Worm (Caenorhabditis elegans): ENCODE measurements around the gene glr-5.

Gene glr-5

ce11 chrV:8745858-8746257 lies 29.6 kb downstream of the glr-5 start, which contains the start of gene B0507.6:
B0507.6 (plus strand) TSS chrV:8746158.
- no peak for TF ChIP-seq nhr-12 (tag; optimal IDR thresholded peaks at IDR 0.05)
- no peak for TF ChIP-seq mbf-1 (tag; optimal IDR thresholded peaks at IDR 0.05)
- no peak for TF ChIP-seq lin-13 (GFP tag; optimal IDR thresholded peaks at IDR 0.05)
- TF ChIP-seq nhr-10 (tag; optimal IDR thresholded peaks at IDR 0.05) = no peak
- no peak for TF ChIP-seq nhr-237 (tag; optimal IDR thresholded peaks at IDR 0.05)
- TF ChIP-seq sma-9 (GFP tag; optimal IDR thresholded peaks at IDR 0.05) = no peak
- no peak for TF ChIP-seq sma-9 (tag; optimal IDR thresholded peaks at IDR 0.05)
- TF ChIP-seq unc-55 (GFP tag; optimal IDR thresholded peaks at IDR 0.05) = no peak
- no peak for TF ChIP-seq nhr-21 (tag; optimal IDR thresholded peaks at IDR 0.05)
- TF ChIP-seq nhr-129 (tag; optimal IDR thresholded peaks at IDR 0.05) = no peak
- TF ChIP-seq sma-3 (GFP tag; optimal IDR thresholded peaks at IDR 0.05) = no peak
- no peak for TF ChIP-seq F13H6.1 (tag; optimal IDR thresholded peaks at IDR 0.05)
- TF ChIP-seq crh-2 (tag; optimal IDR thresholded peaks at IDR 0.05) = no peak
- TF ChIP-seq dmd-4 (tag; optimal IDR thresholded peaks at IDR 0.05) = no peak
- no peak for TF ChIP-seq ZK546.5 (tag; optimal IDR thresholded peaks at IDR 0.05)

DNA sequence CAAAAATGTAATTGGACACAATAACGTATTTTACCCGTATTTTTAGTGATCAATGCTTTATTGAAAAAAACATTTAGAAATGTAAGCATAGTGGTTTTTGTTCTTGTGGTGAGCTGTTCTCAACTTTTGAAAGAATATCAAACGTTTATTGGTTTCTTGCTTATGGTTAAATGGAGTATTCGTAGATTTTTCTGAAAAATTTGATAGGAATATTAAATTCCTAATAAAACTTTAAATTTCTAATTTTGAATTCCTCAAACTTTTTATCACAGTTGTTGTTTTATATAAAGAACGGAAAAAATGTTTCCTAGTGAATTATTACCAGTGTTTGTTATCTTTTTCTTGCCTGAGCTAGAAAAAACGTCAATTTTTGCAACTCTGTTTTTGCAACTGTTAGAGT lies 37.1 kb downstream of the glr-5 start, which contains the start of gene B0507.5:
Gene B0507.5 (plus strand): TSS at position 301 of the 400 bp plus-strand sequence.
- TF ChIP-seq sma-9 (GFP tag; optimal IDR thresholded peaks at IDR 0.05) = no peak
- TF ChIP-seq sma-9 (tag; optimal IDR thresholded peaks at IDR 0.05) = no peak
- no peak for TF ChIP-seq ceh-82 (tag; optimal IDR thresholded peaks at IDR 0.05)
- TF ChIP-seq sma-3 (GFP tag; optimal IDR thresholded peaks at IDR 0.05) = no peak
- no peak for TF ChIP-seq nhr-23 (tag; optimal IDR thresholded peaks at IDR 0.05)
- TF ChIP-seq mab-5 (tag; optimal IDR thresholded peaks at IDR 0.05) = no peak
- TF ChIP-seq ztf-4 (tag; optimal IDR thresholded peaks at IDR 0.05) = no peak
- TF ChIP-seq elt-1 (tag; optimal IDR thresholded peaks at IDR 0.05) = no peak
- TF ChIP-seq gmeb-1 (tag; optimal IDR thresholded peaks at IDR 0.05) = no peak
- no peak for TF ChIP-seq elt-3 (tag; optimal IDR thresholded peaks at IDR 0.05)
- no peak for TF ChIP-seq unc-55 (GFP tag; optimal IDR thresholded peaks at IDR 0.05)
- TF ChIP-seq fos-1 (tag; optimal IDR thresholded peaks at IDR 0.05) = no peak
- TF ChIP-seq mbf-1 (tag; optimal IDR thresholded peaks at IDR 0.05) = no peak
- no peak for TF ChIP-seq zag-1 (tag; optimal IDR thresholded peaks at IDR 0.05)
- no peak for TF ChIP-seq nhr-77 (tag; optimal IDR thresholded peaks at IDR 0.05)

DNA sequence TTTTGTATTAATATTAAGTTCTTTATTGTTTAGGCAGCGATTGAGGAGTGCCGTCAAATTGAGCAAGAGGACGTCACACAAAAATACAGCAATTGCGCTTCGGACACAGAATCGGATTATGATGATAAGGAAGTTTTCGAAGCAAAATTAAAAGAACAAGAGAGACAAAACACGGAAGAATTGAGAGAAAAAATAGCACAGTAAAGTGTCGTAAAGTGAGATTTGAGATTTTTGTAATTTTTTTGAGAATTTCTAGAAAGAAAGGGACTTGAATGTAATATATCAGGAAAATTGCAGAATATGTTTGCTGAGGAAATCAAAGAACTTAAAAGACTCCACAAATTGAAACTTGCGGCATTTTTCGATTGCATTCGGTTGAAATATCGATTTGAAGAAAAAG lies 38.4 kb downstream of the glr-5 start, which contains the start of gene B0507.4:
Gene B0507.4 (plus strand): TSS at position 301 of the 400 bp plus-strand sequence.
- no peak for TF ChIP-seq lsy-2 (tag; optimal IDR thresholded peaks at IDR 0.05)
- TF ChIP-seq ama-1 (optimal IDR thresholded peaks at IDR 0.05) = no peak
- TF ChIP-seq nhr-10 (tag; optimal IDR thresholded peaks at IDR 0.05) = no peak
- TF ChIP-seq elt-1 (tag; optimal IDR thresholded peaks at IDR 0.05) = no peak
- no peak for TF ChIP-seq lin-11 (tag; optimal IDR thresholded peaks at IDR 0.05)
- no peak for TF ChIP-seq nhr-237 (tag; optimal IDR thresholded peaks at IDR 0.05)
- no peak for TF ChIP-seq nhr-23 (tag; optimal IDR thresholded peaks at IDR 0.05)
- no peak for TF ChIP-seq aly-2 (tag; optimal IDR thresholded peaks at IDR 0.05)
- TF ChIP-seq egl-27 (tag; optimal IDR thresholded peaks at IDR 0.05) = no peak
- TF ChIP-seq sma-9 (GFP tag; optimal IDR thresholded peaks at IDR 0.05) = no peak
- TF ChIP-seq sma-9 (tag; optimal IDR thresholded peaks at IDR 0.05) = no peak
- no peak for TF ChIP-seq snpc-4 (tag; optimal IDR thresholded peaks at IDR 0.05)
- no peak for TF ChIP-seq lin-13 (GFP tag; optimal IDR thresholded peaks at IDR 0.05)
- no peak for TF ChIP-seq nhr-77 (tag; optimal IDR thresholded peaks at IDR 0.05)
- TF ChIP-seq zag-1 (tag; optimal IDR thresholded peaks at IDR 0.05) = no peak
- TF ChIP-seq ztf-11 (tag; optimal IDR thresholded peaks at IDR 0.05) = no peak
- no peak for TF ChIP-seq unc-55 (GFP tag; optimal IDR thresholded peaks at IDR 0.05)
- TF ChIP-seq nhr-6 (tag; optimal IDR thresholded peaks at IDR 0.05) = no peak
- TF ChIP-seq alr-1 (tag; optimal IDR thresholded peaks at IDR 0.05) = no peak
- TF ChIP-seq skn-1 (tag; optimal IDR thresholded peaks at IDR 0.05) = no peak
- no peak for TF ChIP-seq R02D3.7 (tag; optimal IDR thresholded peaks at IDR 0.05)

- no peak for TF ChIP-seq nhr-10 (tag; optimal IDR thresholded peaks at IDR 0.05)
Observed at ce11 chrV:8758618-8759017, 42.3 kb downstream of the glr-5 start, which contains the start of gene B0507.7. B0507.7 (minus strand) TSS chrV:8758718.

DNA sequence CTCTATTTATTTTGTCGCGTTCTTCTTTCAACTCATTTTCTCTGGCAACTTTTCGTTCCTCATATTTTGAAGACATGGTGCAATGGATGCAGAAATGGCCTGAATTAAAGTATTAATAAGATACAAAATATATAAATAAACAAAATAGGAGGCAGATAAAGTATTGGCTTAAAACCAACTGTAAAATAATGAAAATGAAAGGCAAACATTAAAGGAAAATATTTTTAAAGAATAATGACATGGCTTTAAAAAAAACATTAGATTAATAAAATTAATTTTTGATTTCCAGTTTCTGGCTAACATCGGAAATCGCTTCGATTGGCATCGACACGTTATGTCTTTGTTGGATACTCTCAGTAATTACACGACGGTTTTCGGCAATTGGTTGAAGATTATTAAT lies 44.1 kb downstream of the glr-5 start, which contains the start of gene ddn-1:
Gene ddn-1 (minus strand): TSS at position 101 of the 400 bp plus-strand sequence.
- TF ChIP-seq snpc-4 (tag; optimal IDR thresholded peaks at IDR 0.05) (no peak), skn-1 (tag; optimal IDR thresholded peaks at IDR 0.05) (no peak)
